Fruit fly (Drosophila melanogaster) whole organism, prepupa: ENCODE data around the gene Adck5.

Source experiments
- Blimp-1 ChIP-seq: fragments of 200-800 bp; sonication (Bioruptor generic); optimal IDR thresholded peaks from 3 replicates; lab custom pipeline; 2017; ENCODE audit warnings: missing biosample characterization, missing genetic modification characterization, mild to moderate bottlenecking, moderate library complexity, missing genetic modification reagents
- CG10631 ChIP-seq: fragments of 200-800 bp; sonication (Bioruptor generic); optimal IDR thresholded peaks from 2 replicates; lab custom pipeline; 2016; ENCODE audit warnings: missing biosample characterization, missing genetic modification characterization
- CG11294 ChIP-seq: fragments of 200-800 bp; sonication (Bioruptor generic); IDR thresholded peaks from 2 replicates; pipeline ENCODE4 v1.3.6; 2022; ENCODE audit warnings: missing biosample characterization, missing genetic modification characterization
- CG11762 ChIP-seq: fragments of 200-800 bp; sonication (Bioruptor generic); optimal IDR thresholded peaks from 3 replicates; lab custom pipeline; 2016; ENCODE audit warnings: missing biosample characterization, missing genetic modification characterization; ENCODE audit not compliant: insufficient read depth
- CG15336 ChIP-seq: fragments of 200-800 bp; sonication (Bioruptor generic); IDR thresholded peaks from 2 replicates; pipeline ENCODE4 v1.3.6; 2022; ENCODE audit warnings: missing biosample characterization, missing genetic modification characterization
- CG1621 ChIP-seq: fragments of 200-800 bp; sonication (Bioruptor generic); optimal IDR thresholded peaks from 3 replicates; lab custom pipeline; 2018; ENCODE audit warnings: missing biosample characterization, mild to moderate bottlenecking, missing genetic modification characterization
- CG16779 ChIP-seq: fragments of 200-800 bp; sonication (Bioruptor generic); optimal IDR thresholded peaks from 3 replicates; lab custom pipeline; 2017; ENCODE audit warnings: missing biosample characterization, mild to moderate bottlenecking, missing genetic modification characterization
- CG3032 ChIP-seq: fragments of 200-800 bp; optimal IDR thresholded peaks from 2 replicates; lab custom pipeline; 2019; ENCODE audit warnings: missing biosample characterization, mild to moderate bottlenecking, missing genetic modification characterization, moderate library complexity
- CG32006 ChIP-seq: fragments of 200-800 bp; sonication (Bioruptor generic); optimal IDR thresholded peaks from 3 replicates; lab custom pipeline; 2017; ENCODE audit warnings: missing biosample characterization, mild to moderate bottlenecking, missing genetic modification characterization
- CG34406 ChIP-seq: fragments of 200-800 bp; sonication (Bioruptor generic); optimal IDR thresholded peaks from 3 replicates; lab custom pipeline; 2016; ENCODE audit warnings: missing biosample characterization, missing genetic modification characterization
- CG3919 ChIP-seq: fragments of 200-800 bp; sonication (Bioruptor generic); optimal IDR thresholded peaks from 3 replicates; lab custom pipeline; 2016; ENCODE audit warnings: missing biosample characterization, missing genetic modification characterization
- CG6163 ChIP-seq: fragments of 200-800 bp; sonication (Bioruptor generic); IDR thresholded peaks from 3 replicates; pipeline ENCODE4 v1.3.6; 2022; ENCODE audit warnings: missing biosample characterization, missing genetic modification characterization
- CG6792 ChIP-seq: fragments of 200-800 bp; sonication (Bioruptor generic); optimal IDR thresholded peaks from 3 replicates; lab custom pipeline; 2016; ENCODE audit warnings: missing biosample characterization, missing genetic modification characterization
- CG6808 ChIP-seq: fragments of 200-800 bp; sonication (Bioruptor generic); optimal IDR thresholded peaks from 3 replicates; lab custom pipeline; 2017; ENCODE audit warnings: missing biosample characterization, missing genetic modification characterization, mild to moderate bottlenecking, moderate library complexity, missing genetic modification reagents
- CG6854 ChIP-seq: fragments of 200-800 bp; sonication (Bioruptor generic); optimal IDR thresholded peaks from 2 replicates; lab custom pipeline; 2017; ENCODE audit warnings: missing biosample characterization, mild to moderate bottlenecking, missing genetic modification characterization
- CG7368 ChIP-seq: fragments of 200-800 bp; sonication (Bioruptor generic); optimal IDR thresholded peaks from 3 replicates; lab custom pipeline; 2016; ENCODE audit warnings: missing biosample characterization, missing genetic modification characterization
- CG8119 ChIP-seq: fragments of 200-800 bp; sonication (Bioruptor generic); IDR thresholded peaks from 3 replicates; pipeline ENCODE4 v1.3.6; 2022; ENCODE audit warnings: missing biosample characterization, missing genetic modification characterization
- CG8319 ChIP-seq: fragments of 200-800 bp; sonication (Bioruptor generic); optimal IDR thresholded peaks from 3 replicates; lab custom pipeline; 2016; ENCODE audit warnings: missing biosample characterization, missing genetic modification characterization
- CG8632 ChIP-seq: fragments of 200-800 bp; sonication (Bioruptor generic); optimal IDR thresholded peaks from 3 replicates; lab custom pipeline; 2016; ENCODE audit warnings: missing biosample characterization, missing genetic modification characterization
- CG9139 ChIP-seq: fragments of 200-800 bp; sonication (Bioruptor generic); optimal IDR thresholded peaks from 3 replicates; lab custom pipeline; 2017; ENCODE audit warnings: missing biosample characterization, mild to moderate bottlenecking, missing genetic modification characterization
- Eip75B ChIP-seq: fragments of 200-800 bp; sonication (Bioruptor generic); optimal IDR thresholded peaks from 3 replicates; lab custom pipeline; 2016; ENCODE audit warnings: missing biosample characterization, missing genetic modification characterization
- Eip78C ChIP-seq: fragments of 200-800 bp; sonication (Bioruptor generic); peaks from one replicate; lab custom pipeline; 2016; ENCODE audit warnings: missing biosample characterization, missing genetic modification characterization
- Ets21C ChIP-seq: fragments of 200-800 bp; sonication (Bioruptor generic); optimal IDR thresholded peaks from 3 replicates; lab custom pipeline; 2016; ENCODE audit warnings: missing biosample characterization, missing genetic modification characterization
- Ets96B ChIP-seq: fragments of 200-800 bp; optimal IDR thresholded peaks from 2 replicates; lab custom pipeline; 2019; ENCODE audit warnings: missing biosample characterization, mild to moderate bottlenecking, missing genetic modification characterization, moderate library complexity
- Gug ChIP-seq: fragments of 200-800 bp; sonication (Bioruptor generic); IDR thresholded peaks from 2 replicates; pipeline ENCODE4 v1.3.6; 2022; ENCODE audit warnings: missing biosample characterization, missing genetic modification characterization
- Hr39 ChIP-seq: fragments of 200-800 bp; sonication (Bioruptor generic); optimal IDR thresholded peaks from 2 replicates; lab custom pipeline; 2016; ENCODE audit warnings: missing biosample characterization, missing genetic modification characterization
- Hr4 ChIP-seq: fragments of 200-800 bp; sonication (Bioruptor generic); optimal IDR thresholded peaks from 3 replicates; lab custom pipeline; 2016; ENCODE audit warnings: missing biosample characterization, missing genetic modification characterization
- Met ChIP-seq: fragments of 200-800 bp; sonication (Bioruptor generic); optimal IDR thresholded peaks from 3 replicates; lab custom pipeline; 2016; ENCODE audit warnings: missing biosample characterization, missing genetic modification characterization
- OdsH ChIP-seq: fragments of 200-800 bp; sonication (Bioruptor generic); optimal IDR thresholded peaks from 3 replicates; lab custom pipeline; 2016; ENCODE audit warnings: missing biosample characterization, missing genetic modification characterization
- Smox ChIP-seq: fragments of 200-800 bp; sonication (Bioruptor generic); optimal IDR thresholded peaks from 3 replicates; lab custom pipeline; 2016; ENCODE audit warnings: missing biosample characterization, missing genetic modification characterization
- Sox102F ChIP-seq: fragments of 200-800 bp; sonication (Bioruptor generic); optimal IDR thresholded peaks from 2 replicates; lab custom pipeline; 2016; ENCODE audit warnings: missing biosample characterization, mild to moderate bottlenecking, missing genetic modification characterization
- Sox14 ChIP-seq: fragments of 200-800 bp; sonication (Bioruptor generic); optimal IDR thresholded peaks from 3 replicates; lab custom pipeline; 2016; ENCODE audit warnings: missing biosample characterization, missing genetic modification characterization
- Sox15 ChIP-seq: fragments of 200-800 bp; sonication (Bioruptor generic); optimal IDR thresholded peaks from 3 replicates; lab custom pipeline; 2016; ENCODE audit warnings: missing biosample characterization, missing genetic modification characterization
- achi ChIP-seq: fragments of 200-800 bp; sonication (Bioruptor generic); optimal IDR thresholded peaks from 3 replicates; lab custom pipeline; 2016; ENCODE audit warnings: missing biosample characterization, missing genetic modification characterization
- acj6 ChIP-seq: fragments of 200-800 bp; sonication (Bioruptor generic); optimal IDR thresholded peaks from 3 replicates; lab custom pipeline; 2016; ENCODE audit warnings: missing biosample characterization, missing genetic modification characterization
- dac ChIP-seq: fragments of 200-800 bp; sonication (Bioruptor generic); optimal IDR thresholded peaks from 2 replicates; lab custom pipeline; 2017; ENCODE audit warnings: missing biosample characterization, mild to moderate bottlenecking, missing genetic modification characterization
- dsx ChIP-seq: fragments of 200-800 bp; optimal IDR thresholded peaks from 3 replicates; lab custom pipeline; 2019; ENCODE audit warnings: missing biosample characterization, mild to moderate bottlenecking, missing genetic modification characterization, moderate library complexity; ENCODE audit not compliant: poor library complexity, severe bottlenecking
- eg ChIP-seq: fragments of 200-800 bp; sonication (Bioruptor generic); IDR thresholded peaks from 3 replicates; pipeline ENCODE4 v1.3.6; 2022; ENCODE audit warnings: missing biosample characterization, missing genetic modification characterization
- esn ChIP-seq: fragments of 200-800 bp; sonication (Bioruptor generic); optimal IDR thresholded peaks from 2 replicates; lab custom pipeline; 2016; ENCODE audit warnings: missing biosample characterization, mild to moderate bottlenecking, missing genetic modification characterization, moderate library complexity
- fd85E ChIP-seq: fragments of 200-800 bp; sonication (Bioruptor generic); optimal IDR thresholded peaks from 3 replicates; lab custom pipeline; 2016; ENCODE audit warnings: missing biosample characterization, missing genetic modification characterization
- fkh ChIP-seq: fragments of 200-800 bp; sonication (Bioruptor generic); optimal IDR thresholded peaks from 3 replicates; lab custom pipeline; 2017; ENCODE audit warnings: missing biosample characterization, mild to moderate bottlenecking, missing genetic modification characterization, moderate library complexity
- lz ChIP-seq: fragments of 200-800 bp; sonication (Bioruptor generic); optimal IDR thresholded peaks from 3 replicates; lab custom pipeline; 2016; ENCODE audit warnings: missing biosample characterization, missing genetic modification characterization
- ss ChIP-seq, 2 experiments: fragments of 200-800 bp; sonication (Bioruptor generic); optimal IDR thresholded peaks; 2 replicates in 1 of 2; 3 replicates in 1 of 2; lab custom pipeline; 2017 to 2018; ENCODE audit warnings: mild to moderate bottlenecking in 2 of 2, missing biosample characterization in 2 of 2, missing genetic modification characterization in 2 of 2, moderate library complexity in 1 of 2
- svp ChIP-seq: fragments of 200-800 bp; sonication (Bioruptor generic); peaks from one replicate; lab custom pipeline; 2016; ENCODE audit warnings: missing biosample characterization, missing genetic modification characterization
- topi ChIP-seq: fragments of 200-800 bp; sonication (Bioruptor generic); optimal IDR thresholded peaks from 3 replicates; lab custom pipeline; 2016; ENCODE audit warnings: missing biosample characterization, missing genetic modification characterization

Gene Adck5

dm6 chr3L:11214406-11215243 lies 45.0 kb downstream of the Adck5 start, which contains the start of gene CG42671 (continued):
- TF ChIP-seq CG34406 (GFP tag; lab: Kevin White, UChicago), result no peak
- no peak for TF ChIP-seq Hr39
- no peak for TF ChIP-seq achi
- TF ChIP-seq ss (GFP tag; optimal IDR thresholded peaks at IDR 0.05; lab: Kevin White, UChicago), result peak in 1 of 2 experiments; percentile 10
- peak; percentile 65 for TF ChIP-seq CG8119
- TF ChIP-seq Ets21C (GFP tag; lab: Kevin White, UChicago), result no peak
- TF ChIP-seq lz, result no peak
- TF ChIP-seq acj6 (GFP tag; lab: Kevin White, UChicago), result no peak
- no peak for TF ChIP-seq esn
- TF ChIP-seq CG8632 (GFP tag; lab: Kevin White, UChicago), result no peak
- TF ChIP-seq CG6854 (GFP tag; lab: Kevin White, UChicago), result no peak
- TF ChIP-seq Smox (GFP tag; lab: Kevin White, UChicago), result no peak

dm6 chr3L:11215244-11216121 lies 45.9 kb downstream of the Adck5 start:
- TF ChIP-seq Eip75B (GFP tag; lab: Kevin White, UChicago), result peak; percentile 96
- peak; percentile 85 for TF ChIP-seq CG1621 (tag; lab: Kevin White, UChicago)
- peak; percentile 97 for TF ChIP-seq CG3919 (GFP tag; lab: Kevin White, UChicago)
- TF ChIP-seq CG11762, result peak; percentile 92
- TF ChIP-seq fkh (GFP tag; lab: Kevin White, UChicago), result peak; percentile 97
- peak; percentile 97 for TF ChIP-seq svp (GFP tag; lab: Kevin White, UChicago)
- TF ChIP-seq Ets21C (GFP tag; lab: Kevin White, UChicago), result peak; percentile 93
- TF ChIP-seq esn, result peak; percentile 97
- peak; percentile 97 for TF ChIP-seq Sox14 (GFP tag; lab: Kevin White, UChicago)
- peak; percentile 92 for TF ChIP-seq CG8319 (GFP tag; lab: Kevin White, UChicago)
- TF ChIP-seq Hr4 (GFP tag; lab: Kevin White, UChicago), result peak; percentile 93
- TF ChIP-seq Smox (GFP tag; lab: Kevin White, UChicago), result peak; percentile 94
- TF ChIP-seq dsx (GFP tag; lab: Kevin White, UChicago), result peak; percentile 78
- TF ChIP-seq CG32006, result peak; percentile 91
- TF ChIP-seq CG3032 (tag; lab: Kevin White, UChicago), result peak; percentile 83
- TF ChIP-seq CG6163 (GFP tag; lab: Robert Waterston, UW), result peak; percentile 98
- peak; percentile 91 for TF ChIP-seq OdsH (GFP tag; lab: Kevin White, UChicago)
- TF ChIP-seq fd85E (GFP tag; lab: Kevin White, UChicago), result peak; percentile 91
- TF ChIP-seq CG11294 (GFP tag; lab: Robert Waterston, UW), result peak; percentile 93
- TF ChIP-seq Ets96B (tag; lab: Kevin White, UChicago), result peak; percentile 84
- TF ChIP-seq CG6808 (GFP tag; lab: Kevin White, UChicago), result peak; percentile 87
- TF ChIP-seq CG15336, result peak; percentile 96
- peak; percentile 96 for TF ChIP-seq topi (GFP tag; lab: Kevin White, UChicago)
- TF ChIP-seq CG9139 (GFP tag; lab: Kevin White, UChicago), result peak; percentile 70
- peak; percentile 94 for TF ChIP-seq Met (GFP tag; lab: Kevin White, UChicago)
- TF ChIP-seq CG10631, result peak; percentile 93
- TF ChIP-seq lz, result peak; percentile 96
- TF ChIP-seq Blimp-1 (GFP tag; lab: Kevin White, UChicago), result peak; percentile 76
- TF ChIP-seq eg (GFP tag; lab: Robert Waterston, UW), result peak; percentile 99
- peak; percentile 96 for TF ChIP-seq CG6792 (GFP tag; lab: Kevin White, UChicago)
- peak; percentile 78 for TF ChIP-seq dac (GFP tag; lab: Kevin White, UChicago)
- peak; percentile 96 for TF ChIP-seq CG8119
- TF ChIP-seq achi, result peak; percentile 94
- peak; percentile 90 for TF ChIP-seq CG34406 (GFP tag; lab: Kevin White, UChicago)
- peak; percentile 86 for TF ChIP-seq Sox15 (GFP tag; lab: Kevin White, UChicago)
- TF ChIP-seq CG16779 (tag; lab: Kevin White, UChicago), result peak; percentile 73
- peak; percentile 95 for TF ChIP-seq CG7368 (GFP tag; lab: Kevin White, UChicago)
- peak; percentile 95 for TF ChIP-seq Sox102F (GFP tag; lab: Kevin White, UChicago)
- TF ChIP-seq Eip78C (GFP tag; lab: Kevin White, UChicago), result peak; percentile 98
- TF ChIP-seq Gug, result peak; percentile 94
